Worm (Caenorhabditis elegans) whole organism, late embryonic: Measurements from ENCODE around the gene ZK632.4.

ENCODE experiments used
- ceh-9 ChIP-seq: sonication (generic microtip); optimal IDR thresholded peaks from 2 replicates; lab custom pipeline; 2016; ENCODE audit warnings: mild to moderate bottlenecking, missing genetic modification characterization, inconsistent platforms, missing compliant biosample characterization
- dmd-4 ChIP-seq: sonication (generic microtip); optimal IDR thresholded peaks from 2 replicates; lab custom pipeline; 2016; ENCODE audit warnings: borderline replicate concordance, missing genetic modification characterization, missing compliant biosample characterization
- fkh-10 ChIP-seq: fragments of 150-350 bp; optimal IDR thresholded peaks from 2 replicates; lab custom pipeline; 2014; ENCODE audit warnings: missing biosample characterization, missing genetic modification reagents, missing genetic modification characterization
- nhr-11 ChIP-seq: fragments of 150-350 bp; optimal IDR thresholded peaks from 2 replicates; lab custom pipeline; 2014; ENCODE audit warnings: missing biosample characterization, missing genetic modification characterization
- pax-1 ChIP-seq: fragments of 150-350 bp; optimal IDR thresholded peaks from 2 replicates; lab custom pipeline; 2014; ENCODE audit warnings: missing biosample characterization, missing genetic modification characterization
- pqm-1 ChIP-seq: sonication (generic microtip); optimal IDR thresholded peaks from 2 replicates; lab custom pipeline; 2016; ENCODE audit warnings: missing genetic modification characterization, missing compliant biosample characterization
- ref-2 ChIP-seq: sonication (generic microtip); optimal IDR thresholded peaks from 2 replicates; lab custom pipeline; 2016; ENCODE audit warnings: missing genetic modification characterization, missing compliant biosample characterization
- unc-42 ChIP-seq: sonication (generic microtip); optimal IDR thresholded peaks from 2 replicates; lab custom pipeline; 2016; ENCODE audit warnings: missing genotype, missing genetic modification characterization, missing compliant biosample characterization

DNA sequence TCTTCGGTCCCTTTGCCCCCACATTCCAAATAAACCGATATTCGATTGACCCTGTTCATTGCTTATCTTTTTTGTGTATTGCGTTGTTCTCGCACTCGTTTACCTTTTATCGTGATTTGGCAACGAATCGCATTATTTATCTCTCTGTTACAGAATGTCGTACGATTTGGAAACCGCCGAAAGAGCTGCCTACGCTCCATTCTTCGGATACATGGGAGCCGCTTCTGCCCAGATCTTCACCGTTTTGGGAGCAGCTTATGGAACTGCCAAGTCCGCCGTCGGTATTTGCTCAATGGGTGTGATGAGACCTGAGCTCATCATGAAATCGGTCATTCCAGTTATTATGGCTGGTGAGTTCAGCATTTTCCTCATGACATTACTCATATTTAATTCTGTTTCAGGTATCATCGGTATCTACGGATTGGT is 25.2 kb downstream of the ZK632.4 start, which contains the start of gene vha-2:
- TF ChIP-seq ceh-9 (tag; lab: Kevin White, UChicago) (no peak), unc-42 (no peak), nhr-11 (tag; lab: Kevin White, UChicago) (no peak), dmd-4 (tag; lab: Kevin White, UChicago) (no peak), fkh-10 (GFP tag; lab: Kevin White, UChicago) (no peak), pax-1 (tag; lab: Kevin White, UChicago) (no peak), ref-2 (tag; lab: Kevin White, UChicago) (no peak), pqm-1 (tag; lab: Kevin White, UChicago) (no peak)
